Fruit fly (Drosophila melanogaster) Kc167 (cell line): ENCODE measurements around the gene CG5762.

ENCODE experiments used
- Myc ChIP-seq: fragments of >200 bp; optimal IDR thresholded peaks from 2 replicates; lab custom pipeline; 2017; ENCODE audit warnings: missing external identifiers
- Sin3A ChIP-seq: fragments of >200 bp; optimal IDR thresholded peaks from 2 replicates; lab custom pipeline; 2018; ENCODE audit warnings: missing external identifiers
- h ChIP-seq: fragments of >200 bp; optimal IDR thresholded peaks from 3 replicates; lab custom pipeline; 2018; ENCODE audit warnings: missing external identifiers
- insv ChIP-seq: fragments of >200 bp; optimal IDR thresholded peaks from 3 replicates; lab custom pipeline; 2018; ENCODE audit warnings: missing external identifiers
- psq ChIP-seq: fragments of >200 bp; optimal IDR thresholded peaks from 2 replicates; lab custom pipeline; 2017; ENCODE audit warnings: missing external identifiers
- ttk ChIP-seq: sonication (Bioruptor generic); optimal IDR thresholded peaks from 2 replicates; lab custom pipeline; 2017; ENCODE audit warnings: missing external identifiers

dm6 chr3R:24348420-24349190 lies 12.9 kb downstream of the CG5762 start, which contains the start of the genes CG5746 and CG6454:
- no peak for TF ChIP-seq ttk (lab: Kevin White, UChicago)
- no peak for TF ChIP-seq h (lab: Kevin White, UChicago)
- no peak for TF ChIP-seq Myc (lab: Kevin White, UChicago)
- TF ChIP-seq psq (lab: Kevin White, UChicago): no peak
- TF ChIP-seq Sin3A (lab: Kevin White, UChicago): no peak
- no peak for TF ChIP-seq insv
